Worm (Caenorhabditis elegans) whole organism, L2 larva: ENCODE results near the gene T11F9.7.
A peak's percentile ranks its signal among the peaks of the same experiment; 100 is the strongest.

Source experiments
- C34F6.9 ChIP-seq: fragments of 150-350 bp; optimal IDR thresholded peaks from 2 replicates; lab custom pipeline; 2014; ENCODE audit warnings: missing biosample characterization, missing genetic modification characterization
- F13H6.1 ChIP-seq: sonication (generic microtip); optimal IDR thresholded peaks from 2 replicates; lab custom pipeline; 2016; ENCODE audit warnings: missing genetic modification characterization, missing compliant biosample characterization
- R02D3.7 ChIP-seq: fragments of 150-350 bp; optimal IDR thresholded peaks from 2 replicates; lab custom pipeline; 2014; ENCODE audit warnings: missing biosample characterization, missing genetic modification characterization
- Y55F3AM.14 ChIP-seq: fragments of 200-800 bp; sonication (Bioruptor generic); optimal IDR thresholded peaks from 2 replicates; lab custom pipeline; 2018; ENCODE audit warnings: mild to moderate bottlenecking, missing genetic modification characterization, missing compliant biosample characterization
- alr-1 ChIP-seq: fragments of 150-350 bp; optimal IDR thresholded peaks from 2 replicates; lab custom pipeline; 2014; ENCODE audit warnings: missing biosample characterization, missing genetic modification characterization
- blmp-1 ChIP-seq: sonication (generic microtip); optimal IDR thresholded peaks from 2 replicates; lab custom pipeline; 2017; ENCODE audit warnings: missing genetic modification characterization, mild to moderate bottlenecking, missing compliant biosample characterization, antibody characterized with exemption, moderate library complexity; ENCODE audit not compliant: insufficient read depth
- crh-2 ChIP-seq: sonication (generic microtip); optimal IDR thresholded peaks from 2 replicates; lab custom pipeline; 2017; ENCODE audit warnings: missing biosample characterization, missing genetic modification characterization
- dmd-4 ChIP-seq: sonication (generic microtip); optimal IDR thresholded peaks from 2 replicates; lab custom pipeline; 2017; ENCODE audit warnings: missing biosample characterization, missing genetic modification characterization
- egl-27 ChIP-seq: sonication (generic microtip); optimal IDR thresholded peaks from 3 replicates; lab custom pipeline; 2017; ENCODE audit warnings: missing biosample characterization, missing genetic modification reagents, missing genetic modification characterization
- elt-1 ChIP-seq: fragments of 150-350 bp; optimal IDR thresholded peaks from 2 replicates; lab custom pipeline; 2014; ENCODE audit warnings: missing biosample characterization, missing genetic modification characterization
- elt-3 ChIP-seq: sonication (generic microtip); optimal IDR thresholded peaks from 2 replicates; lab custom pipeline; 2017; ENCODE audit warnings: missing biosample characterization, missing genetic modification characterization
- fos-1 ChIP-seq: fragments of 150-350 bp; optimal IDR thresholded peaks from 2 replicates; lab custom pipeline; 2014; ENCODE audit warnings: missing biosample characterization, missing genetic modification characterization
- gmeb-1 ChIP-seq: fragments of 150-350 bp; optimal IDR thresholded peaks from 2 replicates; lab custom pipeline; 2014; ENCODE audit warnings: missing biosample characterization, missing genetic modification characterization
- lin-11 ChIP-seq: fragments of 150-350 bp; sonication (generic microtip); optimal IDR thresholded peaks from 2 replicates; lab custom pipeline; 2014; ENCODE audit warnings: missing biosample characterization, missing genetic modification characterization, inconsistent platforms, mixed read lengths
- lin-13 ChIP-seq: fragments of 150-350 bp; optimal IDR thresholded peaks from 2 replicates; lab custom pipeline; 2014; ENCODE audit warnings: missing biosample characterization, missing genetic modification reagents, missing genetic modification characterization
- lin-39 ChIP-seq: fragments of 150-350 bp; optimal IDR thresholded peaks from 2 replicates; lab custom pipeline; 2014; ENCODE audit warnings: missing biosample characterization, missing genetic modification reagents, missing genetic modification characterization
- lsy-2 ChIP-seq, 2 experiments: fragments of 150-350 bp in 1 of 2; sonication (generic microtip) in 1 of 2; optimal IDR thresholded peaks; 2 replicates each; lab custom pipeline; 2014 to 2017; ENCODE audit warnings: missing biosample characterization in 2 of 2, missing genetic modification characterization in 2 of 2
- mab-5 ChIP-seq: fragments of 150-350 bp; optimal IDR thresholded peaks from 2 replicates; lab custom pipeline; 2014; ENCODE audit warnings: missing biosample characterization, missing genetic modification characterization
- mdl-1 ChIP-seq, 2 experiments: fragments of 150-350 bp in 1 of 2; sonication (generic microtip) in 1 of 2; optimal IDR thresholded peaks; 2 replicates each; lab custom pipeline; 2017; ENCODE audit warnings: missing biosample characterization in 2 of 2, missing genetic modification characterization in 2 of 2
- nhr-10 ChIP-seq: sonication (generic microtip); optimal IDR thresholded peaks from 2 replicates; lab custom pipeline; 2017; ENCODE audit warnings: missing biosample characterization, missing genetic modification characterization
- nhr-11 ChIP-seq: fragments of 150-350 bp; optimal IDR thresholded peaks from 2 replicates; lab custom pipeline; 2014; ENCODE audit warnings: missing biosample characterization, missing genetic modification characterization
- nhr-12 ChIP-seq: fragments of 150-350 bp; optimal IDR thresholded peaks from 2 replicates; lab custom pipeline; 2014; ENCODE audit warnings: missing biosample characterization, missing genetic modification characterization
- nhr-129 ChIP-seq: fragments of 150-350 bp; optimal IDR thresholded peaks from 2 replicates; lab custom pipeline; 2014; ENCODE audit warnings: missing biosample characterization, missing genetic modification characterization
- nhr-21 ChIP-seq: fragments of 150-350 bp; optimal IDR thresholded peaks from 2 replicates; lab custom pipeline; 2014; ENCODE audit warnings: missing biosample characterization, missing genetic modification characterization
- nhr-237 ChIP-seq: fragments of 150-350 bp; optimal IDR thresholded peaks from 2 replicates; lab custom pipeline; 2014; ENCODE audit warnings: missing biosample characterization, missing genetic modification characterization
- nhr-25 ChIP-seq: fragments of 150-350 bp; sonication (generic microtip); optimal IDR thresholded peaks from 3 replicates; lab custom pipeline; 2014; ENCODE audit warnings: missing biosample characterization, missing genetic modification characterization
- nhr-6 ChIP-seq: fragments of 150-350 bp; optimal IDR thresholded peaks from 2 replicates; lab custom pipeline; 2014; ENCODE audit warnings: missing biosample characterization, missing genetic modification characterization
- nhr-77 ChIP-seq: fragments of 150-350 bp; optimal IDR thresholded peaks from 2 replicates; lab custom pipeline; 2014; ENCODE audit warnings: missing biosample characterization, missing genetic modification characterization
- peb-1 ChIP-seq: fragments of 150-350 bp; optimal IDR thresholded peaks from 2 replicates; lab custom pipeline; 2014; ENCODE audit warnings: missing biosample characterization, missing genetic modification characterization
- sem-4 ChIP-seq: fragments of 150-350 bp; optimal IDR thresholded peaks from 2 replicates; lab custom pipeline; 2014; ENCODE audit warnings: missing biosample characterization, missing genetic modification reagents, missing genetic modification characterization
- skn-1 ChIP-seq: sonication (generic microtip); optimal IDR thresholded peaks from 2 replicates; lab custom pipeline; 2017; ENCODE audit warnings: missing biosample characterization, missing genetic modification characterization
- sma-3 ChIP-seq: sonication (generic microtip); optimal IDR thresholded peaks from 2 replicates; lab custom pipeline; 2016; ENCODE audit warnings: missing genetic modification reagents, missing genetic modification characterization, missing compliant biosample characterization
- sma-9 ChIP-seq, 2 experiments: fragments of 150-350 bp in 1 of 2; sonication (generic microtip) in 1 of 2; optimal IDR thresholded peaks; 2 replicates each; lab custom pipeline; 2014 to 2016; ENCODE audit warnings: missing genetic modification characterization in 2 of 2, mild to moderate bottlenecking in 1 of 2, missing biosample characterization in 1 of 2, missing compliant biosample characterization in 1 of 2, missing genetic modification reagents in 1 of 2, moderate library complexity in 1 of 2
- snpc-4 ChIP-seq: fragments of 150-350 bp; optimal IDR thresholded peaks from 2 replicates; lab custom pipeline; 2014; ENCODE audit warnings: missing biosample characterization, missing genetic modification characterization
- unc-39 ChIP-seq: fragments of 150-350 bp; optimal IDR thresholded peaks from 2 replicates; lab custom pipeline; 2014; ENCODE audit warnings: missing biosample characterization, missing genetic modification characterization
- unc-55 ChIP-seq: fragments of 150-350 bp; sonication (generic microtip); optimal IDR thresholded peaks from 3 replicates; lab custom pipeline; 2014; ENCODE audit warnings: missing biosample characterization, missing genetic modification reagents, missing genetic modification characterization
- unc-62 ChIP-seq: fragments of 150-350 bp; optimal IDR thresholded peaks from 2 replicates; lab custom pipeline; 2014; ENCODE audit warnings: missing biosample characterization, missing genetic modification reagents, missing genetic modification characterization
- zag-1 ChIP-seq: fragments of 150-350 bp; optimal IDR thresholded peaks from 2 replicates; lab custom pipeline; 2014; ENCODE audit warnings: missing biosample characterization, missing genetic modification characterization
- ztf-1 ChIP-seq: fragments of 200-800 bp; sonication (Bioruptor generic); conservative IDR thresholded peaks from 2 replicates; pipeline ENCODE4 v1.3.6; 2022; ENCODE audit warnings: missing genetic modification characterization, missing compliant biosample characterization
- ztf-11 ChIP-seq: sonication (generic microtip); optimal IDR thresholded peaks from 2 replicates; lab custom pipeline; 2017; ENCODE audit warnings: missing biosample characterization, missing genetic modification characterization
- ztf-4 ChIP-seq: fragments of 150-350 bp; optimal IDR thresholded peaks from 2 replicates; lab custom pipeline; 2014; ENCODE audit warnings: missing biosample characterization, missing genetic modification characterization

T11F9.7 gene

ce11 chrV:11520215-11520614, 44.5 kb downstream of the T11F9.7 start, which contains the start of the genes C55A6.11 and C55A6.7:
TSS of gene C55A6.11 (plus strand) at chrV:11520515.
TSS of gene C55A6.7 (minus strand) at chrV:11520530.
- TF ChIP-seq unc-62 (GFP tag; lab: Kevin White, UChicago) = no peak
- TF ChIP-seq skn-1 = no peak
- no peak for TF ChIP-seq mdl-1 (tag; optimal IDR thresholded peaks at IDR 0.05; lab: Kevin White, UChicago)
- no peak for TF ChIP-seq snpc-4 (tag; lab: Kevin White, UChicago)
- no peak for TF ChIP-seq unc-39 (tag; lab: Kevin White, UChicago)
- TF ChIP-seq alr-1 (tag; lab: Kevin White, UChicago) = no peak
- TF ChIP-seq lin-11 = no peak
- no peak for TF ChIP-seq peb-1
- TF ChIP-seq nhr-237 (tag; lab: Kevin White, UChicago) = no peak
- TF ChIP-seq nhr-25 (tag; lab: Kevin White, UChicago) = no peak
- no peak for TF ChIP-seq ztf-11
- TF ChIP-seq crh-2 (tag; lab: Kevin White, UChicago) = no peak
- TF ChIP-seq nhr-11 (tag; lab: Kevin White, UChicago) = no peak
- no peak for TF ChIP-seq lin-13 (GFP tag; lab: Kevin White, UChicago)
- no peak for TF ChIP-seq Y55F3AM.14
- no peak for TF ChIP-seq dmd-4 (tag; lab: Kevin White, UChicago)
- no peak for TF ChIP-seq fos-1 (tag; lab: Kevin White, UChicago)
- no peak for TF ChIP-seq nhr-77 (tag; lab: Kevin White, UChicago)
- TF ChIP-seq elt-3 (tag; lab: Kevin White, UChicago) = no peak

ce11 chrV:11521448-11521847, 45.7 kb downstream of the T11F9.7 start, which contains the start of gene pafo-1:
TSS of gene pafo-1 (plus strand) at chrV:11521703.
- no peak for TF ChIP-seq lin-39 (tag; lab: Kevin White, UChicago)
- TF ChIP-seq lin-11 = peak; percentile 79
- TF ChIP-seq sem-4 (tag; lab: Kevin White, UChicago) = peak; percentile 63
- TF ChIP-seq lin-13 (GFP tag; lab: Kevin White, UChicago) = peak; percentile 84
- peak; percentile 31 for TF ChIP-seq unc-62 (GFP tag; lab: Kevin White, UChicago)
- no peak for TF ChIP-seq ztf-1 (GFP tag; lab: Robert Waterston, UW)
- TF ChIP-seq nhr-25 (tag; lab: Kevin White, UChicago) = peak; percentile 91
- peak; percentile 72 for TF ChIP-seq nhr-129 (tag; lab: Kevin White, UChicago)
- peak; percentile 62 for TF ChIP-seq nhr-77 (tag; lab: Kevin White, UChicago)
- TF ChIP-seq R02D3.7 (tag; lab: Kevin White, UChicago) = peak; percentile 58
- TF ChIP-seq elt-1 = no peak
- TF ChIP-seq nhr-10 (tag; lab: Kevin White, UChicago) = peak; percentile 36
- no peak for TF ChIP-seq skn-1
- peak; percentile 52 for TF ChIP-seq fos-1 (tag; lab: Kevin White, UChicago)
- peak; percentile 81 for TF ChIP-seq mab-5 (tag; lab: Kevin White, UChicago)
- TF ChIP-seq nhr-11 (tag; lab: Kevin White, UChicago) = no peak
- TF ChIP-seq C34F6.9 (tag; lab: Kevin White, UChicago) = peak; percentile 91
- peak; percentile 95 for TF ChIP-seq sma-9 (GFP tag; optimal IDR thresholded peaks at IDR 0.05; lab: Kevin White, UChicago)
- TF ChIP-seq sma-9 (tag; optimal IDR thresholded peaks at IDR 0.05; lab: Kevin White, UChicago) = no peak
- TF ChIP-seq crh-2 (tag; lab: Kevin White, UChicago) = peak; percentile 74
- no peak for TF ChIP-seq elt-3 (tag; lab: Kevin White, UChicago)
- TF ChIP-seq alr-1 (tag; lab: Kevin White, UChicago) = no peak
- TF ChIP-seq peb-1 = no peak
- peak; percentile 49 for TF ChIP-seq nhr-6 (tag; lab: Kevin White, UChicago)
- peak; percentile 87 to 93 for TF ChIP-seq lsy-2 (tag; optimal IDR thresholded peaks at IDR 0.05; lab: Kevin White, UChicago)
- peak; percentile 5 for TF ChIP-seq nhr-12
- TF ChIP-seq egl-27 = peak; percentile 81
- peak; percentile 92 for TF ChIP-seq unc-55 (GFP tag; lab: Kevin White, UChicago)
- peak; percentile 55 for TF ChIP-seq snpc-4 (tag; lab: Kevin White, UChicago)
- TF ChIP-seq blmp-1 (tag; lab: Kevin White, UChicago) = peak; percentile 41
- peak in 1 of 2 experiments; percentile 60 for TF ChIP-seq mdl-1 (tag; optimal IDR thresholded peaks at IDR 0.05; lab: Kevin White, UChicago)
- TF ChIP-seq ztf-4 = peak; percentile 37
- no peak for TF ChIP-seq unc-39 (tag; lab: Kevin White, UChicago)
- peak; percentile 59 for TF ChIP-seq nhr-237 (tag; lab: Kevin White, UChicago)
- peak; percentile 58 for TF ChIP-seq zag-1 (tag; lab: Kevin White, UChicago)
- peak; percentile 75 for TF ChIP-seq nhr-21 (tag; lab: Kevin White, UChicago)
- peak; percentile 83 for TF ChIP-seq sma-3 (GFP tag; lab: Kevin White, UChicago)
- peak; percentile 46 for TF ChIP-seq Y55F3AM.14
- TF ChIP-seq gmeb-1 (tag; lab: Kevin White, UChicago) = peak; percentile 99
- TF ChIP-seq F13H6.1 (tag; lab: Kevin White, UChicago) = peak; percentile 86
- TF ChIP-seq, all 48 proteins: peak for 30
